Worm (Caenorhabditis elegans): ENCODE results near the gene F28C6.5.
A peak's percentile ranks its signal among the peaks of the same experiment; 100 is the strongest.

Gene F28C6.5

DNA sequence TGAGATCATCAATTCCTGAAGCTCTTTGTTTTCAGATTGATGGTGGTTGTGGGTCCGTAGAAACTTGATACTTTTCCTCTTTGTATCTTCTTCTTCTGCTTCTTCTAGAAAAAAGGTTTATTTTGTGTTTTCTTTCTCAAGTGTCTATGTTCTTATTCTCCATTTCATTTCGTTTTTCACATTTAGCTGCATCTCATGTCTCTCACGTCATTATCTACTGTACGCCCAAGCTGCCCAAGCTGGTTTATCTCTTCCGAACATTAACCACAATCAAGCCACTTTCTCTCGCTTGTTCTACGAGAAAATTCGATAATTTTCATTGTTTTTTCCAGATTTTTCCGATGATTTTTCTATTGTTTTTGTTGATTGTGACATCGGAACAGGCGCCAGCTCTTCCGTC lies at the start of gene F28C6.5:
Gene F28C6.5, plus strand, starts transcription at position 301 of the 400 bp plus-strand sequence.
- no peak for TF ChIP-seq Y5F2A.4 (GFP tag; optimal IDR thresholded peaks at IDR 0.05)
- TF ChIP-seq ceh-20 (GFP tag; IDR thresholded peaks at IDR 0.05), result no peak
- TF ChIP-seq ces-1 (GFP tag; optimal IDR thresholded peaks at IDR 0.05), result no peak
- TF ChIP-seq F26F4.8 (GFP tag; conservative IDR thresholded peaks at IDR 0.05), result no peak
- TF ChIP-seq tra-1 (GFP tag; IDR thresholded peaks at IDR 0.05), result no peak
- TF ChIP-seq nhr-11 (tag; optimal IDR thresholded peaks at IDR 0.05), result no peak
- TF ChIP-seq fos-1 (tag; optimal IDR thresholded peaks at IDR 0.05), result no peak
- no peak for TF ChIP-seq rbr-2 (tag; optimal IDR thresholded peaks at IDR 0.05)
- TF ChIP-seq attf-4 (tag; optimal IDR thresholded peaks at IDR 0.05), result no peak
- no peak for TF ChIP-seq arid-1 (GFP tag; conservative IDR thresholded peaks at IDR 0.05)
- no peak for TF ChIP-seq snpc-4 (tag; optimal IDR thresholded peaks at IDR 0.05)
- no peak for TF ChIP-seq ceh-62 (tag; optimal IDR thresholded peaks at IDR 0.05)
- TF ChIP-seq nhr-42 (GFP tag; IDR thresholded peaks at IDR 0.05), result no peak
- TF ChIP-seq lir-3 (tag; optimal IDR thresholded peaks at IDR 0.05), result no peak
- no peak for TF ChIP-seq spr-1 (tag; optimal IDR thresholded peaks at IDR 0.05)

ce11 chrII:8551100-8551499 lies 48.2 kb upstream of the F28C6.5 start:
- TF ChIP-seq ces-1 (GFP tag; optimal IDR thresholded peaks at IDR 0.05) (peak; percentile 20), fkh-10 (GFP tag; optimal IDR thresholded peaks at IDR 0.05) (peak; percentile 56), attf-4 (tag; optimal IDR thresholded peaks at IDR 0.05) (no peak), lin-1 (GFP tag; IDR thresholded peaks at IDR 0.05) (no peak)

- TF ChIP-seq dmd-8 (GFP tag; IDR thresholded peaks at IDR 0.05), result no peak
- TF ChIP-seq ctbp-1 (GFP tag; IDR thresholded peaks at IDR 0.05), result no peak
- TF ChIP-seq ZK337.2 (GFP tag; IDR thresholded peaks at IDR 0.05), result no peak
- TF ChIP-seq R02D3.7 (tag; optimal IDR thresholded peaks at IDR 0.05), result no peak
- no peak for TF ChIP-seq duxl-1 (tag; optimal IDR thresholded peaks at IDR 0.05; ENCODE audit: poor library complexity)
- TF ChIP-seq daf-12 (tag; optimal IDR thresholded peaks at IDR 0.05), result no peak
- TF ChIP-seq nhr-10 (tag; optimal IDR thresholded peaks at IDR 0.05), result no peak
- no peak for TF ChIP-seq dve-1 (tag; optimal IDR thresholded peaks at IDR 0.05; ENCODE audit: insufficient read depth)
- TF ChIP-seq mxl-3 (GFP tag; optimal IDR thresholded peaks at IDR 0.05), result no peak
- no peak for TF ChIP-seq fos-1 (tag; optimal IDR thresholded peaks at IDR 0.05)
- no peak for TF ChIP-seq lin-29 (GFP tag; IDR thresholded peaks at IDR 0.05)
- no peak for TF ChIP-seq F26F4.8 (GFP tag; conservative IDR thresholded peaks at IDR 0.05)
- TF ChIP-seq skn-1 (tag; optimal IDR thresholded peaks at IDR 0.05), result no peak
- no peak for TF ChIP-seq nhr-11 (tag; optimal IDR thresholded peaks at IDR 0.05)
- TF ChIP-seq ztf-11 (tag; optimal IDR thresholded peaks at IDR 0.05), result no peak
- TF ChIP-seq daf-8 (GFP tag; IDR thresholded peaks at IDR 0.05), result no peak
Observed at ce11 chrII:8554568-8554967, 44.7 kb upstream of the F28C6.5 start.

DNA sequence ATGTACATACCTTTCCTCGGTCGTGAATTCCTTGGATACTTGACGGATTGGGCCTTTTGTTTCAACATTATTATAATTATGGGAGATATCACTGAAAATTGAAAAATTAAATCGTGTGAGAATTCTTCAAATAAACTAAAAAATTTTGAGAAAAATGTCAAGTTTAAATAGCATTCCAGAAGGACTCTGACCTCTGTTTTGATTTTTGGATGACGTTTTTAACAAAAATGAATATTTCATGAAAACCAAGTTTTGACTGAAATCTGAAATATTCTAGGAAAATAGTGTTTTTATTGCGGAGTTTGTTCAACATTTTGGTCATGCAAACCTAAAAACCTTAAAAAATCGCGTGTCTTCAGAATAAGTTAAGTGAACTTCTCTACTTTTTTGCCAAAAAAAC lies 43.1 kb upstream of the F28C6.5 start, which contains the start of gene glb-27:
Gene glb-27, minus strand, starts transcription at position 101 of the 400 bp plus-strand sequence.
- TF ChIP-seq lin-29 (GFP tag; IDR thresholded peaks at IDR 0.05) (no peak), F26F4.8 (GFP tag; conservative IDR thresholded peaks at IDR 0.05) (no peak), F10B5.3 (tag; optimal IDR thresholded peaks at IDR 0.05) (no peak), hlh-11 (tag; optimal IDR thresholded peaks at IDR 0.05) (no peak), dve-1 (tag; optimal IDR thresholded peaks at IDR 0.05; ENCODE audit: insufficient read depth) (no peak), pha-4 (GFP tag; IDR thresholded peaks at IDR 0.05) (no peak), pha-4 (tag; optimal IDR thresholded peaks at IDR 0.05) (no peak), mes-2 (tag; optimal IDR thresholded peaks at IDR 0.05; ENCODE audit: poor library complexity, severe bottlenecking) (no peak), ceh-82 (tag; optimal IDR thresholded peaks at IDR 0.05) (no peak), tra-1 (GFP tag; IDR thresholded peaks at IDR 0.05) (no peak), vab-7 (GFP tag; IDR thresholded peaks at IDR 0.05) (no peak), ZK546.5 (tag; optimal IDR thresholded peaks at IDR 0.05) (no peak), Y5F2A.4 (GFP tag; optimal IDR thresholded peaks at IDR 0.05) (no peak), lin-1 (GFP tag; IDR thresholded peaks at IDR 0.05) (no peak), hif-1 (tag; optimal IDR thresholded peaks at IDR 0.05) (no peak), gei-8 (GFP tag; optimal IDR thresholded peaks at IDR 0.05) (no peak), daf-16 (GFP tag; optimal IDR thresholded peaks at IDR 0.05) (no peak), daf-16 (tag; optimal IDR thresholded peaks at IDR 0.05) (no peak), lsy-2 (tag; optimal IDR thresholded peaks at IDR 0.05) (no peak), zip-2 (tag; optimal IDR thresholded peaks at IDR 0.05) (no peak), nhr-48 (tag; optimal IDR thresholded peaks at IDR 0.05) (no peak)
